Worm (Caenorhabditis elegans) whole organism, young adult: Measurements from ENCODE around the gene Y7A5A.1.

Source experiments
- C17E4.6 ChIP-seq: fragments of 200-800 bp; sonication (Bioruptor generic); IDR thresholded peaks from 2 replicates; pipeline ENCODE4 v1.3.6; 2022; ENCODE audit warnings: missing genetic modification reagents, missing genetic modification characterization, missing compliant biosample characterization
- D2030.7 ChIP-seq: fragments of 200-800 bp; sonication (Bioruptor generic); IDR thresholded peaks from 2 replicates; pipeline ENCODE4 v1.3.6; 2022; ENCODE audit warnings: missing genetic modification reagents, missing genetic modification characterization, missing compliant biosample characterization
- F22D6.2 ChIP-seq: sonication (generic microtip); optimal IDR thresholded peaks from 2 replicates; lab custom pipeline; 2016; ENCODE audit warnings: mild to moderate bottlenecking, missing genetic modification characterization, missing compliant biosample characterization
- F23B12.7 ChIP-seq: sonication (generic microtip); optimal IDR thresholded peaks from 2 replicates; lab custom pipeline; 2017; ENCODE audit warnings: missing genetic modification characterization, mild to moderate bottlenecking, missing compliant biosample characterization, antibody characterized with exemption, moderate library complexity; ENCODE audit not compliant: insufficient read depth
- F33H1.4 ChIP-seq: fragments of 200-800 bp; sonication (Bioruptor generic); IDR thresholded peaks from 2 replicates; pipeline ENCODE4 v1.3.6; 2022; ENCODE audit warnings: missing genetic modification reagents, missing genetic modification characterization, missing compliant biosample characterization
- K12H6.12 ChIP-seq: fragments of 200-800 bp; sonication (Bioruptor generic); optimal IDR thresholded peaks from 2 replicates; lab custom pipeline; 2018; ENCODE audit warnings: mild to moderate bottlenecking, missing genetic modification characterization, missing compliant biosample characterization
- Y53G8AR.9 ChIP-seq: fragments of 200-800 bp; sonication (Bioruptor generic); conservative IDR thresholded peaks from 2 replicates; pipeline ENCODE4 v1.3.6; 2022; ENCODE audit warnings: missing genetic modification reagents, missing genetic modification characterization, missing compliant biosample characterization
- Y56A3A.18 ChIP-seq: fragments of 200-800 bp; sonication (Bioruptor generic); IDR thresholded peaks from 2 replicates; pipeline ENCODE4 v1.3.6; 2022; ENCODE audit warnings: missing genetic modification reagents, missing genetic modification characterization, missing compliant biosample characterization
- ZK185.1 ChIP-seq: sonication (generic microtip); optimal IDR thresholded peaks from 2 replicates; lab custom pipeline; 2016; ENCODE audit warnings: mild to moderate bottlenecking, missing genetic modification characterization, missing compliant biosample characterization; ENCODE audit not compliant: poor library complexity, severe bottlenecking
- akir-1 ChIP-seq: fragments of 200-800 bp; sonication (Bioruptor generic); optimal IDR thresholded peaks from 2 replicates; lab custom pipeline; 2018; ENCODE audit warnings: mild to moderate bottlenecking, missing genetic modification characterization, moderate library complexity, missing compliant biosample characterization
- aptf-2 ChIP-seq: fragments of 200-800 bp; sonication (Bioruptor generic); conservative IDR thresholded peaks from 2 replicates; pipeline ENCODE4 v1.3.6; 2022; ENCODE audit warnings: missing genetic modification reagents, missing genetic modification characterization, missing compliant biosample characterization
- atf-7 ChIP-seq: sonication (generic microtip); optimal IDR thresholded peaks from 2 replicates; lab custom pipeline; 2017; ENCODE audit warnings: mild to moderate bottlenecking, missing genetic modification characterization, missing compliant biosample characterization
- athp-1 ChIP-seq: sonication (generic microtip); optimal IDR thresholded peaks from 2 replicates; lab custom pipeline; 2017; ENCODE audit warnings: mild to moderate bottlenecking, missing genetic modification characterization, missing compliant biosample characterization
- attf-3 ChIP-seq: fragments of 200-800 bp; sonication (Bioruptor generic); conservative IDR thresholded peaks from 2 replicates; pipeline ENCODE4 v1.3.6; 2022; ENCODE audit warnings: missing genetic modification reagents, missing genetic modification characterization, missing compliant biosample characterization
- attf-6 ChIP-seq: fragments of 200-800 bp; sonication (Bioruptor generic); IDR thresholded peaks from 2 replicates; pipeline ENCODE4 v1.3.6; 2022; ENCODE audit warnings: missing genetic modification reagents, missing genetic modification characterization, missing compliant biosample characterization
- ceh-100 ChIP-seq: fragments of 200-800 bp; sonication (Bioruptor generic); IDR thresholded peaks from 2 replicates; pipeline ENCODE4 v1.3.6; 2022; ENCODE audit warnings: missing genetic modification reagents, missing genetic modification characterization, missing compliant biosample characterization
- ceh-40 ChIP-seq: fragments of 200-800 bp; sonication (Bioruptor generic); IDR thresholded peaks from 2 replicates; pipeline ENCODE4 v1.3.6; 2022; ENCODE audit warnings: missing genetic modification characterization, missing compliant biosample characterization
- ceh-91 ChIP-seq: fragments of 200-800 bp; sonication (Bioruptor generic); IDR thresholded peaks from 2 replicates; pipeline ENCODE4 v1.3.6; 2022; ENCODE audit warnings: missing genetic modification reagents, missing genetic modification characterization, missing compliant biosample characterization
- dpff-1 ChIP-seq: sonication (generic microtip); optimal IDR thresholded peaks from 2 replicates; lab custom pipeline; 2017; ENCODE audit warnings: mild to moderate bottlenecking, missing genetic modification characterization, missing compliant biosample characterization
- egrh-3 ChIP-seq: fragments of 200-800 bp; sonication (Bioruptor generic); IDR thresholded peaks from 2 replicates; pipeline ENCODE4 v1.3.6; 2022; ENCODE audit warnings: missing genetic modification reagents, missing genetic modification characterization, missing compliant biosample characterization
- ets-4 ChIP-seq: fragments of 200-800 bp; sonication (Bioruptor generic); optimal IDR thresholded peaks from 2 replicates; lab custom pipeline; 2018; ENCODE audit warnings: mild to moderate bottlenecking, missing genetic modification characterization, missing compliant biosample characterization
- gei-17 ChIP-seq: fragments of 200-800 bp; sonication (Bioruptor generic); optimal IDR thresholded peaks from 2 replicates; lab custom pipeline; 2018; ENCODE audit warnings: mild to moderate bottlenecking, missing genetic modification characterization, missing compliant biosample characterization
- hlh-12 ChIP-seq: sonication (generic microtip); optimal IDR thresholded peaks from 2 replicates; lab custom pipeline; 2016; ENCODE audit warnings: missing genetic modification characterization, missing compliant biosample characterization
- hmg-20 ChIP-seq: fragments of 200-800 bp; sonication (Bioruptor generic); IDR thresholded peaks from 2 replicates; pipeline ENCODE4 v1.3.6; 2022; ENCODE audit warnings: missing genetic modification reagents, missing genetic modification characterization, missing compliant biosample characterization
- hrde-1 ChIP-seq: sonication (generic microtip); optimal IDR thresholded peaks from 2 replicates; lab custom pipeline; 2016; ENCODE audit warnings: missing genetic modification characterization, mild to moderate bottlenecking, missing compliant biosample characterization, moderate library complexity, missing genotype, missing genetic modification reagents, borderline replicate concordance
- lin-26 ChIP-seq: fragments of 200-800 bp; sonication (Bioruptor generic); IDR thresholded peaks from 2 replicates; pipeline ENCODE4 v1.3.6; 2022; ENCODE audit warnings: missing genetic modification reagents, missing genetic modification characterization, missing compliant biosample characterization
- lin-35 ChIP-seq, 3 experiments: fragments of 150-350 bp in 2 of 3; sonication (generic microtip) in 1 of 3; optimal IDR thresholded peaks; 2 replicates each; lab custom pipeline; 2014 to 2018; ENCODE audit warnings: missing biosample characterization in 3 of 3, missing genetic modification characterization in 3 of 3, missing genetic modification reagents in 3 of 3
- lin-54 ChIP-seq: fragments of 200-800 bp; sonication (Bioruptor generic); optimal IDR thresholded peaks from 2 replicates; lab custom pipeline; 2018; ENCODE audit warnings: mild to moderate bottlenecking, missing genetic modification characterization, missing compliant biosample characterization
- lir-1 ChIP-seq: fragments of 200-800 bp; sonication (Bioruptor generic); conservative IDR thresholded peaks from 2 replicates; pipeline ENCODE4 v1.3.6; 2022; ENCODE audit warnings: missing genetic modification reagents, missing genetic modification characterization, missing compliant biosample characterization
- madf-8 ChIP-seq: fragments of 200-800 bp; sonication (Bioruptor generic); conservative IDR thresholded peaks from 2 replicates; pipeline ENCODE4 v1.3.6; 2022; ENCODE audit warnings: missing genetic modification reagents, missing genetic modification characterization, missing compliant biosample characterization
- nfya-2 ChIP-seq: fragments of 200-800 bp; sonication (Bioruptor generic); IDR thresholded peaks from 2 replicates; pipeline ENCODE4 v1.3.6; 2022; ENCODE audit warnings: missing genetic modification reagents, missing genetic modification characterization, missing compliant biosample characterization
- nhr-120 ChIP-seq: fragments of 200-800 bp; sonication (Bioruptor generic); IDR thresholded peaks from 2 replicates; pipeline ENCODE4 v1.3.6; 2022; ENCODE audit warnings: missing genetic modification characterization, missing compliant biosample characterization
- nhr-179 ChIP-seq: sonication (generic microtip); optimal IDR thresholded peaks from 2 replicates; lab custom pipeline; 2016; ENCODE audit warnings: mild to moderate bottlenecking, missing genetic modification characterization, missing compliant biosample characterization
- nhr-90 ChIP-seq: sonication (generic microtip); optimal IDR thresholded peaks from 2 replicates; lab custom pipeline; 2016; ENCODE audit warnings: missing genotype, mild to moderate bottlenecking, missing genetic modification characterization, missing compliant biosample characterization
- pbrm-1 ChIP-seq: fragments of 200-800 bp; sonication (Bioruptor generic); IDR thresholded peaks from 2 replicates; pipeline ENCODE4 v1.3.6; 2022; ENCODE audit warnings: missing genetic modification reagents, missing genetic modification characterization, missing compliant biosample characterization
- pha-4 ChIP-seq: fragments of 150-350 bp; sonication (generic microtip); optimal IDR thresholded peaks from 2 replicates; lab custom pipeline; 2014; ENCODE audit warnings: missing biosample characterization, missing genetic modification reagents, missing genetic modification characterization
- rcor-1 ChIP-seq: fragments of 200-800 bp; sonication (Bioruptor generic); IDR thresholded peaks from 2 replicates; pipeline ENCODE4 v1.3.6; 2022; ENCODE audit warnings: missing genetic modification reagents, missing genetic modification characterization, missing compliant biosample characterization
- rec-8 ChIP-seq, 2 experiments: sonication (generic microtip); optimal IDR thresholded peaks; 2 replicates each; lab custom pipeline; 2016; ENCODE audit warnings: mild to moderate bottlenecking in 2 of 2, missing genetic modification characterization in 2 of 2, missing genetic modification reagents in 2 of 2, missing genotype in 2 of 2, missing biosample characterization in 1 of 2, missing compliant biosample characterization in 1 of 2, moderate library complexity in 1 of 2
- rpc-1 ChIP-seq, 2 experiments: fragments of 150-350 bp in 1 of 2; sonication (generic microtip) in 1 of 2; optimal IDR thresholded peaks; 2 replicates each; lab custom pipeline; 2014 to 2018; ENCODE audit warnings: missing biosample characterization in 1 of 2, missing genetic modification characterization in 1 of 2, missing genetic modification reagents in 1 of 2, missing genotype in 1 of 2
- sdz-38 ChIP-seq: sonication (generic microtip); optimal IDR thresholded peaks from 2 replicates; lab custom pipeline; 2016; ENCODE audit warnings: missing genotype, missing genetic modification characterization, missing compliant biosample characterization
- sea-2 ChIP-seq: fragments of 200-800 bp; sonication (Bioruptor generic); IDR thresholded peaks from 2 replicates; pipeline ENCODE4 v1.3.6; 2022; ENCODE audit warnings: missing genetic modification characterization, missing compliant biosample characterization
- snpc-3.4 ChIP-seq: sonication (generic microtip); optimal IDR thresholded peaks from 2 replicates; lab custom pipeline; 2017; ENCODE audit warnings: missing genetic modification characterization, mild to moderate bottlenecking, missing compliant biosample characterization, antibody characterized with exemption, moderate library complexity, missing genotype, missing genetic modification reagents
- tbx-9 ChIP-seq: sonication (generic microtip); optimal IDR thresholded peaks from 2 replicates; lab custom pipeline; 2016; ENCODE audit warnings: borderline replicate concordance, missing genetic modification characterization, inconsistent platforms, missing compliant biosample characterization
- unc-130 ChIP-seq: sonication (generic microtip); optimal IDR thresholded peaks from 2 replicates; lab custom pipeline; 2016; ENCODE audit warnings: missing genetic modification reagents, missing genetic modification characterization, missing compliant biosample characterization
- ztf-22 ChIP-seq: fragments of 200-800 bp; sonication (Bioruptor generic); optimal IDR thresholded peaks from 2 replicates; lab custom pipeline; 2018; ENCODE audit warnings: mild to moderate bottlenecking, missing genetic modification characterization, moderate library complexity, missing compliant biosample characterization
- ztf-26 ChIP-seq: sonication (generic microtip); optimal IDR thresholded peaks from 2 replicates; lab custom pipeline; 2017; ENCODE audit warnings: missing genetic modification characterization, missing compliant biosample characterization
- ztf-6 ChIP-seq: fragments of 200-800 bp; sonication (Bioruptor generic); IDR thresholded peaks from 2 replicates; pipeline ENCODE4 v1.3.6; 2022; ENCODE audit warnings: missing genetic modification reagents, missing genetic modification characterization, missing compliant biosample characterization

Y7A5A.1 gene

ce11 chrX:15741852-15742251 lies 29.4 kb downstream of the Y7A5A.1 start (continued):
- peak; percentile 60 for TF ChIP-seq akir-1 (GFP tag; lab: Kevin White, UChicago)
- no peak for TF ChIP-seq dpff-1 (tag; lab: Kevin White, UChicago)
- TF ChIP-seq unc-130 (GFP tag; lab: Kevin White, UChicago), result peak; percentile 36
- no peak for TF ChIP-seq lin-35 (GFP tag; optimal IDR thresholded peaks at IDR 0.05; lab: Kevin White, UChicago)
- peak; percentile 60 for TF ChIP-seq lin-54 (GFP tag; lab: Kevin White, UChicago)
- peak; percentile 89 for TF ChIP-seq rpc-1 (optimal IDR thresholded peaks at IDR 0.05; lab: Kevin White, UChicago)
- TF ChIP-seq rpc-1 (tag; optimal IDR thresholded peaks at IDR 0.05; lab: Kevin White, UChicago), result peak; percentile 89
- peak; percentile 46 for TF ChIP-seq ztf-26 (tag; lab: Kevin White, UChicago)
- TF ChIP-seq atf-7 (tag; lab: Kevin White, UChicago), result peak; percentile 55
- TF ChIP-seq ets-4 (GFP tag; lab: Kevin White, UChicago), result no peak
- peak; percentile 67; the same call in 1 of the 2 replicates for TF ChIP-seq Y56A3A.18
- TF ChIP-seq Y53G8AR.9 (GFP tag; lab: Robert Waterston, UW), result no peak
- TF ChIP-seq K12H6.12, result peak; percentile 60
- TF ChIP-seq nfya-2, result no peak
- peak; percentile 96 for TF ChIP-seq lin-26 (GFP tag; lab: Robert Waterston, UW)
- peak; percentile 86 for TF ChIP-seq nhr-90 (tag; lab: Kevin White, UChicago)
- TF ChIP-seq rcor-1 (GFP tag; lab: Robert Waterston, UW), result peak; percentile 82
- peak; percentile 62; the same call in 1 of the 2 replicates for TF ChIP-seq attf-6 (GFP tag; lab: Robert Waterston, UW)
- peak; percentile 63 to 87 for TF ChIP-seq rec-8 (tag; optimal IDR thresholded peaks at IDR 0.05; lab: Kevin White, UChicago)
- no peak for TF ChIP-seq tbx-9 (tag; lab: Kevin White, UChicago)
- 0 out of 2 replicates have a peak, but pooled peaks have one; percentile 58 for TF ChIP-seq nhr-120
- TF ChIP-seq hmg-20 (GFP tag; lab: Robert Waterston, UW), result peak; percentile 81
- no peak for TF ChIP-seq madf-8 (GFP tag; lab: Robert Waterston, UW)
- TF ChIP-seq ceh-100 (GFP tag; lab: Robert Waterston, UW), result peak; percentile 34; the same call in 1 of the 2 replicates
- 0 out of 2 replicates have a peak, but pooled peaks have one; percentile 36 for TF ChIP-seq attf-3 (GFP tag; lab: Robert Waterston, UW)
- TF ChIP-seq egrh-3 (GFP tag; lab: Robert Waterston, UW), result peak; percentile 80
- peak; percentile 60 for TF ChIP-seq athp-1 (tag; lab: Kevin White, UChicago)
- peak; percentile 74 for TF ChIP-seq snpc-3.4 (tag; lab: Kevin White, UChicago)
- TF ChIP-seq sea-2, result peak; percentile 14; the same call in 1 of the 2 replicates
- no peak for TF ChIP-seq aptf-2
- 0 out of 2 replicates have a peak, but pooled peaks have one; percentile 24 for TF ChIP-seq F33H1.4 (GFP tag; lab: Robert Waterston, UW)
- TF ChIP-seq gei-17 (GFP tag; lab: Kevin White, UChicago), result peak; percentile 79
- no peak for TF ChIP-seq ztf-22 (GFP tag; lab: Kevin White, UChicago)
- TF ChIP-seq D2030.7 (GFP tag; lab: Robert Waterston, UW), result peak; percentile 84
- TF ChIP-seq hrde-1 (tag; lab: Kevin White, UChicago), result no peak
- no peak for TF ChIP-seq C17E4.6 (GFP tag; lab: Robert Waterston, UW)
- TF ChIP-seq sdz-38, result peak; percentile 63
- TF ChIP-seq nhr-179 (tag; lab: Kevin White, UChicago), result peak; percentile 22
- 0 out of 2 replicates have a peak, but pooled peaks have one; percentile 5 for TF ChIP-seq ceh-40 (GFP tag; lab: Robert Waterston, UW)
- TF ChIP-seq pbrm-1, result peak; percentile 92
- TF ChIP-seq ZK185.1, result peak; percentile 86
- no peak for TF ChIP-seq F22D6.2 (tag; lab: Kevin White, UChicago)
- TF ChIP-seq hlh-12, result no peak
- TF ChIP-seq lir-1 (GFP tag; lab: Robert Waterston, UW), result peak; percentile 68
- TF ChIP-seq F23B12.7, result peak; percentile 83
- no peak for TF ChIP-seq ceh-91
- no peak for TF ChIP-seq pha-4
- TF ChIP-seq ztf-6 (GFP tag; lab: Robert Waterston, UW), result peak; percentile 73; the same call in 1 of the 2 replicates
